Worm (Caenorhabditis elegans) whole organism, L2 larva: ENCODE results near the gene srw-13.

Source experiments
- R02D3.7 ChIP-seq: fragments of 150-350 bp; optimal IDR thresholded peaks from 2 replicates; lab custom pipeline; 2014; ENCODE audit warnings: missing biosample characterization, missing genetic modification characterization
- ama-1 ChIP-seq: fragments of 150-350 bp; optimal IDR thresholded peaks from 2 replicates; lab custom pipeline; 2018; ENCODE audit warnings: inconsistent platforms
- dmd-4 ChIP-seq: sonication (generic microtip); optimal IDR thresholded peaks from 2 replicates; lab custom pipeline; 2017; ENCODE audit warnings: missing biosample characterization, missing genetic modification characterization
- egl-27 ChIP-seq: sonication (generic microtip); optimal IDR thresholded peaks from 3 replicates; lab custom pipeline; 2017; ENCODE audit warnings: missing biosample characterization, missing genetic modification reagents, missing genetic modification characterization
- mdl-1 ChIP-seq, 2 experiments: fragments of 150-350 bp in 1 of 2; sonication (generic microtip) in 1 of 2; optimal IDR thresholded peaks; 2 replicates each; lab custom pipeline; 2017; ENCODE audit warnings: missing biosample characterization in 2 of 2, missing genetic modification characterization in 2 of 2
- nhr-21 ChIP-seq: fragments of 150-350 bp; optimal IDR thresholded peaks from 2 replicates; lab custom pipeline; 2014; ENCODE audit warnings: missing biosample characterization, missing genetic modification characterization
- nhr-6 ChIP-seq: fragments of 150-350 bp; optimal IDR thresholded peaks from 2 replicates; lab custom pipeline; 2014; ENCODE audit warnings: missing biosample characterization, missing genetic modification characterization
- nhr-77 ChIP-seq: fragments of 150-350 bp; optimal IDR thresholded peaks from 2 replicates; lab custom pipeline; 2014; ENCODE audit warnings: missing biosample characterization, missing genetic modification characterization
- sma-3 ChIP-seq: sonication (generic microtip); optimal IDR thresholded peaks from 2 replicates; lab custom pipeline; 2016; ENCODE audit warnings: missing genetic modification reagents, missing genetic modification characterization, missing compliant biosample characterization
- unc-39 ChIP-seq: fragments of 150-350 bp; optimal IDR thresholded peaks from 2 replicates; lab custom pipeline; 2014; ENCODE audit warnings: missing biosample characterization, missing genetic modification characterization
- unc-55 ChIP-seq: fragments of 150-350 bp; sonication (generic microtip); optimal IDR thresholded peaks from 3 replicates; lab custom pipeline; 2014; ENCODE audit warnings: missing biosample characterization, missing genetic modification reagents, missing genetic modification characterization
- unc-62 ChIP-seq: fragments of 150-350 bp; optimal IDR thresholded peaks from 2 replicates; lab custom pipeline; 2014; ENCODE audit warnings: missing biosample characterization, missing genetic modification reagents, missing genetic modification characterization
- zag-1 ChIP-seq: fragments of 150-350 bp; optimal IDR thresholded peaks from 2 replicates; lab custom pipeline; 2014; ENCODE audit warnings: missing biosample characterization, missing genetic modification characterization
- ztf-4 ChIP-seq: fragments of 150-350 bp; optimal IDR thresholded peaks from 2 replicates; lab custom pipeline; 2014; ENCODE audit warnings: missing biosample characterization, missing genetic modification characterization

DNA sequence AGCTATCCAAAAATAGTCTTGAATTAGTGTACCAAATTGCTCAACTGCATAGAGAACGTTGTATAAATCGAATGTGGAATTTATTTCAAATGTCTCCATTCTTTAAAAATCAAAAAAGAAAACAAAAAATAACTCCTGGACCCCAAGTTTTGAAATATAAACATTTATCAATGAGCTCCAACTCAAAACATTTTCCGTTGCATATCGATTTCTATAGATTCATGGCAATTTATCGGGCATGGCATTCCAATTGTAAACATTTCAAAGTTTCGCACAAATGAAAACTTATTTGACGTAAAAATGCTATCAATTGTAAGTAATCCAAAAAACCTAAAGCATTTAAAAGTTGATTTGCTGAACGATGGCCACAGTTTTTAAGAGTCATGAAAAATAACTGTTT lies 6.3 kb downstream of the srw-13 start, which contains the start of gene srw-12:
- TF ChIP-seq unc-39 (tag; lab: Kevin White, UChicago) (no peak), mdl-1 (tag; optimal IDR thresholded peaks at IDR 0.05; lab: Kevin White, UChicago) (no peak), sma-3 (GFP tag; lab: Kevin White, UChicago) (no peak), zag-1 (tag; lab: Kevin White, UChicago) (no peak), unc-62 (GFP tag; lab: Kevin White, UChicago) (no peak), ama-1 (lab: Kevin White, UChicago) (no peak), nhr-77 (no peak), ztf-4 (tag; lab: Kevin White, UChicago) (no peak), R02D3.7 (tag; lab: Kevin White, UChicago) (no peak), nhr-21 (tag; lab: Kevin White, UChicago) (no peak), unc-55 (GFP tag; lab: Kevin White, UChicago) (no peak), nhr-6 (no peak), egl-27 (tag; lab: Kevin White, UChicago) (no peak), dmd-4 (tag; lab: Kevin White, UChicago) (no peak)
